Worm (Caenorhabditis elegans): ENCODE data around the gene slo-2.

Gene slo-2

DNA sequence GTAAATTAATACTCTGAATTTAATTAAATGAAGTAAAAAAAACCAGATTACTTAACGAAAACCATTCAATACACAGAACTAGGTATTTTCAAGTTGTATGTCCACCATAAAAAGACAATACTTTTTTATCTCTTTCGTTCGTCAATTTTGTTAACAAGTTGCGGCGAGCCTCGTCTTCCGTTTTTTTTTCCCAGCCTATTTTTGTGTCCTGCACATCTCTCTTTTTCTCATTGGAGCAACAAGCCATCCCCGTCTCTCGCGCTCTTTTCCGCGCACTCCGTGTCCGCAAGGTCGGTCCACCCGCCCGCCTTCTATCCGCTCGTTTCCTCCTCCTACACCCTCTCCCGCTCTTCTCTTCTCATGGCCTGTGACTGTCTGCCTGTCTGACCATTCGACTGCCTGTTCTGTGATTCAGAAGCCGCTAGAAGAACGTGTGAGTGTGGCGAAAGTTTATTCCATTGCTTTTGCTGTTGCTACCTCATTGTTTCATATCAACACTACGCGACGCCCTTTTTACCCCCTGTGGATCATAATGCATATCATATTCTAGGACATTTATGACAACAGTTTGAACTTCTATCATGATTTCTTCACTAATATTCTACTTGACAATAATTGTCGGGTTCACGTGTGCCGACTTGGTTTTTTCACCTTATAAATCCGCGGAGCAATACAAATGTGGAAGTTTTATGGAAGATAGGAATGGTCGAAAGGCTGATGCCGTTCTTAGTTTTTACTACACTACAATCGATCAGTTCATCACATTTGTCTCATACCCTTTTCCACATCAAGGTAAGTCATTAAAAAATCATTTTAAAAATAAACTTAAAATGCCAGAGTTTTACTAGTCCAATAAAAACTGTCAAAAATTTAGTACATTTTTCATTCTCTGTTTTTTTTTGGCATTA lies 20.9 kb downstream of the slo-2 start, which contains the start of the genes F08B12.11 and prmn-1 (continued):
- TF ChIP-seq ets-4 (tag; optimal IDR thresholded peaks at IDR 0.05), result no peak
- TF ChIP-seq nhr-11 (tag; optimal IDR thresholded peaks at IDR 0.05), result no peak
- TF ChIP-seq eyg-1 (tag; optimal IDR thresholded peaks at IDR 0.05), result no peak
- TF ChIP-seq syd-9 (tag; optimal IDR thresholded peaks at IDR 0.05), result peak; percentile 10
- no peak for TF ChIP-seq T23F11.4 (GFP tag; optimal IDR thresholded peaks at IDR 0.05)
- no peak for TF ChIP-seq mec-3 (tag; optimal IDR thresholded peaks at IDR 0.05; ENCODE audit: borderline replicate concordance)
- TF ChIP-seq unc-42 (tag; optimal IDR thresholded peaks at IDR 0.05), result peak; percentile 76

DNA sequence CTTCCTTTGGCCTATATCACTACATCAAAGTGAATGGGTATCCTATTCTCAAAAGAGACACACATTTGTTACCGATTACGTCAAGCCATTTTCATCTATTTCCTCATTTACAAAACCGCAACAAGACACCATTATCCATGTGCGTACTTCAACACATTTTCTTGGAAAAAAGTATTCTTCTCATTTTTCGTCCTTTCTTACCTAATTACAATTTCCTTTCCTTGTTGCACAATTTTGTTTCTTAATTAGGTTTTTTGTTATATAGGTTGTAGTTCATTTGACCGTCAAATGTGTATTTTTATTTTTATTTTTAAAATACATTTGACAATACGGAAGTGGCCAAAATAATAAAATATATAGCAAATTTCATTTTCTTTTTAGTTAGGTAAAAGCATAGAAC lies 22.4 kb downstream of the slo-2 start:
- TF ChIP-seq unc-3 (GFP tag; conservative IDR thresholded peaks at IDR 0.05), result no peak
- TF ChIP-seq unc-3 (tag; optimal IDR thresholded peaks at IDR 0.05), result no peak
- no peak for TF ChIP-seq syd-9 (tag; optimal IDR thresholded peaks at IDR 0.05)
- no peak for TF ChIP-seq ceh-18 (tag; optimal IDR thresholded peaks at IDR 0.05)
- no peak for TF ChIP-seq pros-1 (tag; optimal IDR thresholded peaks at IDR 0.05)

DNA sequence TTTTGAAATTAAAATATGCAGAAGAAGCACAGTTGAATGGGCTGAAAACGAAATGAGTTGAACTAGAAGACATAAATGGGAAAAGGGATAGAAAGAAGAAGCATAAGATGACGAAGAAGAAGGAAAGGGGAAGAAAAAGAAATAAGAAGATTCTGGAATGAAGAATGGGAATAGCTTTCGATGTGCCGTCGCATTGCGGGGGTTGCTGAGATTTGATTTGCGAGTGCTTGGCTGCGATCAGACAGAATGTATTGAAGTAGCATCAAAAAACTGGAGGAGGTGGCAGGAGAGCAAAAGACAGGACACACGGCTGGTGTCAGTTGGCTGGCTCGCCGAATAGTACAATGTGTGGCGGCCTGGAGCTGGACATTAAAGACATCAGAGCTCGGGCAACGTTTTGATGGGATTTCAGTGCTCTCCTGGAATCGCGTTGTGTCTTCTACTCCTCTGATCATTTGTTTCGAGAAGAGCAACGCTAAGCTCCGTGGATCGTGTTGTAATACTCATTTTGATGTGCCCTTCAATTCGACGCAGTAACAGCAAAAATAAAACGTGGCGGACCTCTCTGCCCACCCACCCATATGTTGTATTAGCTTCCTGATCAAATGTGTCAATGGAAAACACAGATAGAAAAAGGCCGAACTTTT lies 26.5 kb downstream of the slo-2 start:
- TF ChIP-seq unc-55 (GFP tag; optimal IDR thresholded peaks at IDR 0.05) (peak; percentile 58), ceh-34 (tag; optimal IDR thresholded peaks at IDR 0.05) (peak; percentile 4), ref-2 (tag; optimal IDR thresholded peaks at IDR 0.05) (peak; percentile 38), elt-4 (tag; optimal IDR thresholded peaks at IDR 0.05) (no peak), ceh-30 (tag; optimal IDR thresholded peaks at IDR 0.05) (no peak), C38D4.7 (GFP tag; optimal IDR thresholded peaks at IDR 0.05) (no peak), tbx-7 (tag; optimal IDR thresholded peaks at IDR 0.05) (no peak), eyg-1 (tag; optimal IDR thresholded peaks at IDR 0.05) (no peak), C08G9.2 (tag; optimal IDR thresholded peaks at IDR 0.05) (peak; percentile 25), ceh-45 (GFP tag; IDR thresholded peaks at IDR 0.05) (no peak), pat-9 (tag; optimal IDR thresholded peaks at IDR 0.05) (peak; percentile 79), ceh-18 (tag; optimal IDR thresholded peaks at IDR 0.05) (peak; percentile 89), syd-9 (tag; optimal IDR thresholded peaks at IDR 0.05) (peak; percentile 61), rnt-1 (tag; optimal IDR thresholded peaks at IDR 0.05) (peak; percentile 82), ceh-9 (tag; optimal IDR thresholded peaks at IDR 0.05) (no peak), npax-4 (tag; optimal IDR thresholded peaks at IDR 0.05) (no peak), ceh-14 (tag; optimal IDR thresholded peaks at IDR 0.05) (peak; percentile 2), ets-4 (tag; optimal IDR thresholded peaks at IDR 0.05) (no peak), unc-42 (tag; optimal IDR thresholded peaks at IDR 0.05) (peak; percentile 79), ceh-22 (tag; optimal IDR thresholded peaks at IDR 0.05) (no peak), F13H6.1 (tag; optimal IDR thresholded peaks at IDR 0.05) (peak; percentile 64), ceh-31 (tag; optimal IDR thresholded peaks at IDR 0.05) (peak; percentile 48), tbx-2 (tag; optimal IDR thresholded peaks at IDR 0.05) (peak; percentile 57), K02D7.2 (tag; optimal IDR thresholded peaks at IDR 0.05) (no peak)

DNA sequence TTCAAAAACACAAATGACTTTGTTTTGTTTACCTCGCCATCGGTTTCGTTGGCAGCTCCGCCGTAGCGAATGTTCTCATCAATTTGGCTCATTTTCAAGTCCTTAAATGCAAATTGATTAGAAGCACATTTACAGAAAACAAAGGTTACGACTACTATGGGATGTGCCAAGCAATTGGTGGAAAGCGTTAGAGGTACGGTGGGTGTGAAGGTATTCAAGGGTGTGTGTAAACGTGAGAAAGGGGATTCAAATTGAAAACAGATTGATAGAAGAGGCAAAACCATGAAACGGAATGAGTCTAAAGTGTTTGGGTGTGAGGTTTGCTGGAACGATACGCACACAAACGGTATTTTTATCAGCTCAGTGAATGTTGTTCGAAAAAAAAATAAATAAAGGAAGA lies 28.4 kb downstream of the slo-2 start, which contains the start of gene tni-1:
Gene tni-1, minus strand, starts transcription at position 101 of the 400 bp plus-strand sequence.
- TF ChIP-seq K09A11.1 (tag; optimal IDR thresholded peaks at IDR 0.05; ENCODE audit: insufficient read depth), result no peak
- no peak for TF ChIP-seq ceh-19 (GFP tag; optimal IDR thresholded peaks at IDR 0.05)
- no peak for TF ChIP-seq ceh-14 (tag; optimal IDR thresholded peaks at IDR 0.05)
- TF ChIP-seq hlh-6 (tag; optimal IDR thresholded peaks at IDR 0.05), result no peak
- no peak for TF ChIP-seq ceh-24 (tag; optimal IDR thresholded peaks at IDR 0.05)
- no peak for TF ChIP-seq ets-4 (tag; optimal IDR thresholded peaks at IDR 0.05)
- TF ChIP-seq che-1 (tag; optimal IDR thresholded peaks at IDR 0.05), result no peak

Data from whole organism, late embryonic.